Worm (Caenorhabditis elegans) whole organism, L1 larva: ENCODE results near the gene sucl-1.

Source experiments
- C34B4.2 ChIP-seq: sonication (generic microtip); optimal IDR thresholded peaks from 2 replicates; lab custom pipeline; 2017; ENCODE audit warnings: mild to moderate bottlenecking, missing genetic modification characterization, missing compliant biosample characterization
- F16B12.6 ChIP-seq: fragments of 150-350 bp; optimal IDR thresholded peaks from 2 replicates; lab custom pipeline; 2014; ENCODE audit warnings: missing biosample characterization, missing genetic modification characterization
- alr-1 ChIP-seq: fragments of 200-800 bp; sonication (Bioruptor generic); optimal IDR thresholded peaks from 2 replicates; lab custom pipeline; 2018; ENCODE audit warnings: borderline replicate concordance, mild to moderate bottlenecking, missing genetic modification characterization, missing compliant biosample characterization
- ama-1 ChIP-seq: fragments of 150-350 bp; optimal IDR thresholded peaks from 2 replicates; lab custom pipeline; 2014
- blmp-1 ChIP-seq: fragments of 150-350 bp; optimal IDR thresholded peaks from 2 replicates; lab custom pipeline; 2014; ENCODE audit warnings: missing biosample characterization, missing genetic modification characterization
- ceh-8 ChIP-seq: fragments of 200-800 bp; sonication (Bioruptor generic); optimal IDR thresholded peaks from 2 replicates; lab custom pipeline; 2018; ENCODE audit warnings: mild to moderate bottlenecking, missing genetic modification characterization, moderate library complexity, missing compliant biosample characterization
- ceh-82 ChIP-seq, 3 experiments: fragments of 150-350 bp in 1 of 3; sonication (generic microtip) in 2 of 3; optimal IDR thresholded peaks; 2 replicates each; lab custom pipeline; 2014 to 2017; ENCODE audit warnings: missing biosample characterization in 3 of 3, missing genetic modification characterization in 3 of 3
- ces-1 ChIP-seq: fragments of 150-350 bp; optimal IDR thresholded peaks from 2 replicates; lab custom pipeline; 2014; ENCODE audit warnings: missing biosample characterization, missing genetic modification reagents, missing genetic modification characterization
- dpl-1 ChIP-seq, 3 experiments: fragments of 150-350 bp in 2 of 3; sonication (generic microtip) in 1 of 3; optimal IDR thresholded peaks; 2 replicates each; lab custom pipeline; 2014 to 2017; ENCODE audit warnings: missing biosample characterization in 3 of 3, missing genetic modification characterization in 3 of 3, missing genetic modification reagents in 3 of 3
- dsc-1 ChIP-seq: sonication (generic microtip); optimal IDR thresholded peaks from 2 replicates; lab custom pipeline; 2016; ENCODE audit warnings: mild to moderate bottlenecking, missing genetic modification characterization, missing compliant biosample characterization
- efl-1 ChIP-seq, 4 experiments: fragments of 150-350 bp; optimal IDR thresholded peaks in 3 of 4; peaks in 1 of 4; 1 replicate in 1 of 4; 2 replicates in 3 of 4; lab custom pipeline; 2014; ENCODE audit warnings: missing biosample characterization in 2 of 4, missing genetic modification characterization in 2 of 4, missing genetic modification reagents in 2 of 4
- efl-3 ChIP-seq: fragments of 200-800 bp; sonication (Bioruptor generic); optimal IDR thresholded peaks from 2 replicates; lab custom pipeline; 2018; ENCODE audit warnings: mild to moderate bottlenecking, missing genetic modification characterization, missing compliant biosample characterization
- egl-27 ChIP-seq, 2 experiments: fragments of 150-350 bp in 1 of 2; sonication (generic microtip); optimal IDR thresholded peaks; 3 replicates each; lab custom pipeline; 2017 to 2018; ENCODE audit warnings: missing biosample characterization in 2 of 2, missing genetic modification characterization in 2 of 2, missing genetic modification reagents in 2 of 2
- elt-2 ChIP-seq: sonication (generic microtip); optimal IDR thresholded peaks from 2 replicates; lab custom pipeline; 2016; ENCODE audit warnings: missing genetic modification characterization, mild to moderate bottlenecking, inconsistent platforms, missing compliant biosample characterization, missing genetic modification reagents
- elt-3 ChIP-seq, 6 experiments: fragments of 150-350 bp in 1 of 6; sonication (generic microtip); optimal IDR thresholded peaks; 2 replicates each; lab custom pipeline; 2017 to 2018; ENCODE audit warnings: missing biosample characterization in 6 of 6, missing genetic modification characterization in 6 of 6, inconsistent platforms in 1 of 6
- fos-1 ChIP-seq: fragments of 150-350 bp; optimal IDR thresholded peaks from 2 replicates; lab custom pipeline; 2014; ENCODE audit warnings: missing biosample characterization, missing genetic modification characterization
- grh-1 ChIP-seq: fragments of 200-800 bp; sonication (Bioruptor generic); IDR thresholded peaks from 2 replicates; pipeline ENCODE4 v1.3.6; 2022; ENCODE audit warnings: missing genetic modification reagents, missing genetic modification characterization, missing compliant biosample characterization
- hpl-2 ChIP-seq: fragments of 150-350 bp; optimal IDR thresholded peaks from 2 replicates; lab custom pipeline; 2014; ENCODE audit warnings: missing biosample characterization, missing genetic modification reagents, missing genetic modification characterization
- lin-14 ChIP-seq: fragments of 200-800 bp; sonication (Bioruptor generic); optimal IDR thresholded peaks from 2 replicates; lab custom pipeline; 2018; ENCODE audit warnings: mild to moderate bottlenecking, missing genetic modification characterization, moderate library complexity, missing compliant biosample characterization
- lin-35 ChIP-seq, 2 experiments: fragments of 150-350 bp; optimal IDR thresholded peaks; 2 replicates each; lab custom pipeline; 2014; ENCODE audit warnings: missing biosample characterization in 2 of 2, missing genetic modification characterization in 2 of 2, missing genetic modification reagents in 2 of 2
- lsy-2 ChIP-seq, 2 experiments: fragments of 150-350 bp; optimal IDR thresholded peaks; 2 replicates each; lab custom pipeline; 2014; ENCODE audit warnings: missing biosample characterization in 2 of 2, missing genetic modification characterization in 2 of 2
- mdl-1 ChIP-seq, 2 experiments: fragments of 150-350 bp; optimal IDR thresholded peaks; 2 replicates each; lab custom pipeline; 2014 to 2017; ENCODE audit warnings: missing biosample characterization in 2 of 2, missing genetic modification characterization in 2 of 2, inconsistent platforms in 1 of 2
- mef-2 ChIP-seq: fragments of 150-350 bp; optimal IDR thresholded peaks from 2 replicates; lab custom pipeline; 2014; ENCODE audit warnings: missing biosample characterization, missing genetic modification characterization
- nhr-11 ChIP-seq: fragments of 150-350 bp; optimal IDR thresholded peaks from 2 replicates; lab custom pipeline; 2014; ENCODE audit warnings: missing biosample characterization, missing genetic modification characterization
- nhr-12 ChIP-seq: sonication (generic microtip); optimal IDR thresholded peaks from 2 replicates; lab custom pipeline; 2017; ENCODE audit warnings: missing biosample characterization, missing genetic modification characterization
- nhr-19 ChIP-seq: fragments of 200-800 bp; sonication (Bioruptor generic); conservative IDR thresholded peaks from 2 replicates; pipeline ENCODE4 v1.3.6; 2022; ENCODE audit warnings: missing genetic modification characterization, missing compliant biosample characterization
- nhr-237 ChIP-seq: fragments of 150-350 bp; optimal IDR thresholded peaks from 2 replicates; lab custom pipeline; 2014; ENCODE audit warnings: missing biosample characterization, missing genetic modification characterization
- nhr-28 ChIP-seq: fragments of 150-350 bp; optimal IDR thresholded peaks from 2 replicates; lab custom pipeline; 2014; ENCODE audit warnings: missing biosample characterization, missing genetic modification characterization
- nhr-71 ChIP-seq: sonication (generic microtip); optimal IDR thresholded peaks from 2 replicates; lab custom pipeline; 2016; ENCODE audit warnings: mild to moderate bottlenecking, missing genetic modification characterization, moderate library complexity, missing compliant biosample characterization
- nhr-76 ChIP-seq: sonication (generic microtip); optimal IDR thresholded peaks from 2 replicates; lab custom pipeline; 2017; ENCODE audit warnings: missing biosample characterization, missing genetic modification characterization
- nhr-77 ChIP-seq: fragments of 150-350 bp; optimal IDR thresholded peaks from 2 replicates; lab custom pipeline; 2014; ENCODE audit warnings: missing biosample characterization, missing genetic modification characterization
- nhr-84 ChIP-seq: sonication (generic microtip); optimal IDR thresholded peaks from 2 replicates; lab custom pipeline; 2017; ENCODE audit warnings: missing biosample characterization, missing genetic modification characterization
- nhr-85 ChIP-seq: sonication (generic microtip); peaks from one replicate; lab custom pipeline; 2016; ENCODE audit warnings: missing genetic modification characterization, inconsistent platforms, missing compliant biosample characterization
- nhr-90 ChIP-seq: sonication (generic microtip); optimal IDR thresholded peaks from 2 replicates; lab custom pipeline; 2016; ENCODE audit warnings: mild to moderate bottlenecking, missing genetic modification characterization, missing compliant biosample characterization; ENCODE audit not compliant: poor library complexity
- pax-3 ChIP-seq: fragments of 200-800 bp; sonication (Bioruptor generic); optimal IDR thresholded peaks from 2 replicates; lab custom pipeline; 2018; ENCODE audit warnings: mild to moderate bottlenecking, missing genetic modification characterization, moderate library complexity, missing compliant biosample characterization
- skn-1 ChIP-seq: fragments of 150-350 bp; optimal IDR thresholded peaks from 2 replicates; lab custom pipeline; 2014; ENCODE audit warnings: missing biosample characterization, missing genetic modification characterization
- snpc-4 ChIP-seq: fragments of 150-350 bp; optimal IDR thresholded peaks from 2 replicates; lab custom pipeline; 2014; ENCODE audit warnings: missing biosample characterization, missing genetic modification characterization
- snu-23 ChIP-seq: sonication (generic microtip); optimal IDR thresholded peaks from 2 replicates; lab custom pipeline; 2016; ENCODE audit warnings: missing genetic modification characterization, missing compliant biosample characterization
- swsn-7 ChIP-seq: sonication (generic microtip); optimal IDR thresholded peaks from 2 replicates; lab custom pipeline; 2016; ENCODE audit warnings: missing genetic modification characterization, missing compliant biosample characterization
- tbx-2 ChIP-seq: sonication (generic microtip); optimal IDR thresholded peaks from 2 replicates; lab custom pipeline; 2016; ENCODE audit warnings: missing genetic modification characterization, missing compliant biosample characterization
- unc-30 ChIP-seq: sonication (generic microtip); optimal IDR thresholded peaks from 2 replicates; lab custom pipeline; 2017; ENCODE audit warnings: missing biosample characterization, missing genetic modification characterization
- unc-86 ChIP-seq: sonication (generic microtip); optimal IDR thresholded peaks from 2 replicates; lab custom pipeline; 2016; ENCODE audit warnings: missing genetic modification characterization, missing compliant biosample characterization
- unc-98 ChIP-seq: fragments of 200-800 bp; sonication (Bioruptor generic); IDR thresholded peaks from 2 replicates; pipeline ENCODE4 v1.3.6; 2022; ENCODE audit warnings: missing genetic modification characterization, missing compliant biosample characterization
- vab-15 ChIP-seq: sonication (generic microtip); optimal IDR thresholded peaks from 2 replicates; lab custom pipeline; 2017; ENCODE audit warnings: missing genotype, mild to moderate bottlenecking, missing genetic modification characterization, missing compliant biosample characterization
- xbp-1 ChIP-seq: sonication (generic microtip); optimal IDR thresholded peaks from 2 replicates; lab custom pipeline; 2016; ENCODE audit warnings: missing genetic modification characterization, missing compliant biosample characterization
- zip-4 ChIP-seq: fragments of 200-800 bp; sonication (Bioruptor generic); optimal IDR thresholded peaks from 2 replicates; lab custom pipeline; 2018; ENCODE audit warnings: mild to moderate bottlenecking, missing genetic modification characterization, moderate library complexity, missing compliant biosample characterization
- ztf-11 ChIP-seq, 2 experiments: sonication (generic microtip); optimal IDR thresholded peaks; 2 replicates each; lab custom pipeline; 2016 to 2017; ENCODE audit warnings: missing genetic modification characterization in 2 of 2, missing biosample characterization in 1 of 2, missing compliant biosample characterization in 1 of 2

The sucl-1 gene

DNA sequence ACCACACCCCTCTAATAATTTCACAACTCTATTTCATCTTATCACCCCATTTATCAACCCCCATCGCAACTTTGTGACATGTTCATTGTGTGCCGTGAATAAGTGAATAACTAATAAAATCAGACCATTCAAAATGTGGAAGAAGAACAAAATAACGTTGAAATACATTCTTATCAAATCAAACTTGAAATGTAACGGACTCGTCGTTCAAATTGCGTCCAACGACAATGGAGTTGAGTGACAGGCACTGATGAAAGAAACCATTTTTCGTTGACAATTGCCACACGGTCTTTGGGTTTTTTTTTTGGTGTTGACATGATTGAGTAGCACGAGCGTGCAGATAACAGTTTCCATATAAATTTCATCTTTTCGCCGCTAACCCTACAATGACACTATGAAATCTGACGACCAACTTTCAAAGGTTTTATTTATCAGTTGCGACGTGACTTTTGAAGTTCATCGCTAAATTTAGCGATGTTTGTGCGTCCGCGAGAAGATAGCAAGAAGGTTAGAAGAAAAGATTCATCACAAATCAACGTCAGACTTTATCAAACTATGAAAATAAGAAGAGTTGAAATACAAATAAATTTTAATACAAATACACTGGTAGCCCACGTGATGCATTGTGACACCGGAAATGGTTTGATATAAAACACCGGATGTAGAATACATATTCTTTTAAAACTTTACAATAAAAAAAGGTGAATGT, 29.8 kb downstream of the sucl-1 start (continued):
- no peak for TF ChIP-seq egl-27 (tag; optimal IDR thresholded peaks at IDR 0.05; lab: Kevin White, UChicago)
- TF ChIP-seq efl-3 (GFP tag; lab: Kevin White, UChicago), result no peak
- TF ChIP-seq nhr-11 (tag; lab: Kevin White, UChicago), result no peak
- peak in 1 of 2 experiments; percentile 7 for TF ChIP-seq lin-35 (GFP tag; optimal IDR thresholded peaks at IDR 0.05; lab: Kevin White, UChicago)
- peak; percentile 34 for TF ChIP-seq snu-23 (GFP tag; lab: Kevin White, UChicago)
- TF ChIP-seq nhr-76 (tag; lab: Kevin White, UChicago), result no peak
- no peak for TF ChIP-seq unc-86 (tag; lab: Kevin White, UChicago)
- peak in 1 of 3 experiments; percentile 16 for TF ChIP-seq dpl-1 (GFP tag; optimal IDR thresholded peaks at IDR 0.05; lab: Kevin White, UChicago)
- peak; percentile 59 for TF ChIP-seq nhr-90 (tag; lab: Kevin White, UChicago)
- no peak for TF ChIP-seq ceh-8
- TF ChIP-seq blmp-1 (tag; lab: Kevin White, UChicago), result no peak
- no peak for TF ChIP-seq ztf-11 (tag; optimal IDR thresholded peaks at IDR 0.05; lab: Kevin White, UChicago)
- TF ChIP-seq mef-2 (tag; lab: Kevin White, UChicago), result no peak
- no peak for TF ChIP-seq hpl-2 (GFP tag; lab: Kevin White, UChicago)
- TF ChIP-seq grh-1 (GFP tag; lab: Robert Waterston, UW), result 0 out of 2 replicates have a peak, but pooled peaks have one; percentile 16
- TF ChIP-seq swsn-7 (tag; lab: Kevin White, UChicago), result no peak
- no peak for TF ChIP-seq nhr-237 (tag; lab: Kevin White, UChicago)

DNA sequence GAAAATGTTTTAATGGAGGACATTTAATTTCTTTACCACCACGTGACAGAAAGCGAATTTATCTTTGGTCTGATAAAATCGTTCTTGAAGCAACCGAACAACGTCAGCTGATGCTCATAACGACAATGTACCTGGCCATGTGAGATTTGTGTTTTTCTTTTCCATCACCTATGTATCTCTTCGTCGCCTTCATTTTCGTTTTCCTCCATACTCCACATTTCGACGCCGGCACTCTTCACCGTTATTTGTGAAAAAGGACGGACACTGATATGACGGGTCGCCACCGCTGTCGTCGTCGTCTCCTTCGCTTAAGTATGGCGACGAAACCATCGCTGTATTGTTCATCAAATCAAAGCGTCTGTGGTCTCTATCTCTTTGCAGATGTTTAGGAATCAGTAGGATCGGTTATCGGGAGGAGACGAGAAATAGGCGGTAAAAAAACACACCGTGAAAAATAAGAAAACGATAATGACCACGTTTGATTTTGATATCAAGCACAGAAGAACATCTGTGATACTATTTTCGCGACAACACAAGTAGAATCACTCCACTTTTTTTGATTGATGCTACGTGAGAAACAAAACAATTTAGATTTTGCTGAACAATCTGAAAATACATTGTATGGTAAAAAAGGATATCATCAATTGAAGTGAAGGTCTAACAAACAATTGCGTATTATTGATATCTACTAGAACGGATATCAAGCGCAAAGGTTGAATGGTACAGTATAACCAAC, 33.2 kb downstream of the sucl-1 start:
- TF ChIP-seq unc-98 (no peak), nhr-90 (tag; lab: Kevin White, UChicago) (peak; percentile 57), vab-15 (tag; lab: Kevin White, UChicago) (no peak), skn-1 (tag; lab: Kevin White, UChicago) (no peak), nhr-12 (tag; lab: Kevin White, UChicago) (no peak), zip-4 (no peak), alr-1 (tag; lab: Kevin White, UChicago) (no peak), blmp-1 (tag; lab: Kevin White, UChicago) (peak; percentile 83), tbx-2 (tag; lab: Kevin White, UChicago) (peak; percentile 34), ama-1 (lab: Kevin White, UChicago) (no peak), ces-1 (no peak), xbp-1 (no peak), mdl-1 (tag; optimal IDR thresholded peaks at IDR 0.05; lab: Kevin White, UChicago) (peak in 1 of 2 experiments; percentile 72), C34B4.2 (tag; lab: Kevin White, UChicago) (no peak), lin-35 (GFP tag; optimal IDR thresholded peaks at IDR 0.05; lab: Kevin White, UChicago) (peak in 1 of 2 experiments; percentile 67), egl-27 (tag; optimal IDR thresholded peaks at IDR 0.05; lab: Kevin White, UChicago) (no peak), efl-1 (optimal IDR thresholded peaks at IDR 0.05; lab: Kevin White, UChicago) (no peak), efl-1 (GFP tag; optimal IDR thresholded peaks at IDR 0.05 in 1 of 2; lab: Kevin White, UChicago) (peak in 1 of 2 experiments; percentile 92), nhr-28 (tag; lab: Kevin White, UChicago) (no peak), fos-1 (tag; lab: Kevin White, UChicago) (no peak), nhr-77 (tag; lab: Kevin White, UChicago) (no peak), nhr-71 (peak; percentile 82), lsy-2 (tag; optimal IDR thresholded peaks at IDR 0.05; lab: Kevin White, UChicago) (peak in 1 of 2 experiments; percentile 8), dsc-1 (tag; lab: Kevin White, UChicago) (no peak), snpc-4 (tag; lab: Kevin White, UChicago) (peak; percentile 4), nhr-85 (tag; lab: Kevin White, UChicago) (peak; percentile 97), swsn-7 (tag; lab: Kevin White, UChicago) (no peak), ceh-82 (tag; optimal IDR thresholded peaks at IDR 0.05; lab: Kevin White, UChicago) (no peak), nhr-84 (no peak), elt-2 (tag; lab: Kevin White, UChicago) (peak; percentile 55), pax-3 (tag; lab: Kevin White, UChicago) (no peak), lin-14 (GFP tag; lab: Kevin White, UChicago) (peak; percentile 71), nhr-19 (GFP tag; lab: Robert Waterston, UW) (peak; percentile 57), snu-23 (GFP tag; lab: Kevin White, UChicago) (peak; percentile 67), elt-3 (tag; optimal IDR thresholded peaks at IDR 0.05; lab: Kevin White, UChicago) (peak in 3 of 6 experiments; percentile 24 to 72 (median 34)), F16B12.6 (tag; lab: Kevin White, UChicago) (no peak), unc-30 (tag; lab: Kevin White, UChicago) (no peak)
